Worm (Caenorhabditis elegans): ENCODE results near the gene srg-28.

srg-28 gene

ce11 chrV:5297740-5298139 lies 36.9 kb upstream of the srg-28 start:
- TF ChIP-seq unc-62 (GFP tag; optimal IDR thresholded peaks at IDR 0.05 in 1 of 2) (peak in 1 of 2 experiments; percentile 98), unc-62 (tag; optimal IDR thresholded peaks at IDR 0.05) (no peak), lsy-2 (tag; optimal IDR thresholded peaks at IDR 0.05) (no peak)

- peak; percentile 73 for TF ChIP-seq aha-1 (tag)
- TF ChIP-seq ztf-7 (tag; optimal IDR thresholded peaks at IDR 0.05): no peak
Observed at ce11 chrV:5301226-5301625, 33.5 kb upstream of the srg-28 start.

ce11 chrV:5303389-5303788 lies 31.3 kb upstream of the srg-28 start, which contains the start of gene ncx-2:
TSS of gene ncx-2 (plus strand) at chrV:5303689.
- no peak for TF ChIP-seq unc-130 (GFP tag; optimal IDR thresholded peaks at IDR 0.05)
- no peak for TF ChIP-seq jun-1 (tag; optimal IDR thresholded peaks at IDR 0.05)
- no peak for TF ChIP-seq spr-1 (tag; optimal IDR thresholded peaks at IDR 0.05)
- no peak for TF ChIP-seq ama-1 (optimal IDR thresholded peaks at IDR 0.05)
- TF ChIP-seq zag-1 (tag; optimal IDR thresholded peaks at IDR 0.05): no peak
- no peak for TF ChIP-seq zip-11 (GFP tag; IDR thresholded peaks at IDR 0.05)
- TF ChIP-seq T26A8.4 (GFP tag; IDR thresholded peaks at IDR 0.05): no peak
- TF ChIP-seq tra-1 (GFP tag; IDR thresholded peaks at IDR 0.05): no peak
- no peak for TF ChIP-seq nhr-48 (tag; optimal IDR thresholded peaks at IDR 0.05)
- TF ChIP-seq lin-1 (GFP tag; IDR thresholded peaks at IDR 0.05): no peak
- TF ChIP-seq php-3 (GFP tag; IDR thresholded peaks at IDR 0.05): no peak
- TF ChIP-seq mes-2 (tag; optimal IDR thresholded peaks at IDR 0.05; ENCODE audit: poor library complexity, severe bottlenecking): no peak
- no peak for TF ChIP-seq F37D6.2 (tag; optimal IDR thresholded peaks at IDR 0.05)
- no peak for TF ChIP-seq hlh-30 (tag; optimal IDR thresholded peaks at IDR 0.05; ENCODE audit: insufficient read depth)
- TF ChIP-seq zip-2 (tag; optimal IDR thresholded peaks at IDR 0.05): no peak
- no peak for TF ChIP-seq nhr-111 (GFP tag; optimal IDR thresholded peaks at IDR 0.05)

ce11 chrV:5304366-5304765 lies 30.3 kb upstream of the srg-28 start:
- TF ChIP-seq nhr-28 (tag; optimal IDR thresholded peaks at IDR 0.05) (no peak), skn-1 (tag; optimal IDR thresholded peaks at IDR 0.05) (no peak), ztf-7 (tag; optimal IDR thresholded peaks at IDR 0.05) (no peak), spr-3 (GFP tag; optimal IDR thresholded peaks at IDR 0.05) (no peak), mep-1 (tag; optimal IDR thresholded peaks at IDR 0.05) (no peak), nhr-25 (tag; optimal IDR thresholded peaks at IDR 0.05; ENCODE audit: borderline replicate concordance, insufficient read depth) (no peak), unc-62 (GFP tag; optimal IDR thresholded peaks at IDR 0.05 in 1 of 2) (no peak), unc-62 (tag; optimal IDR thresholded peaks at IDR 0.05) (no peak), mdl-1 (tag; optimal IDR thresholded peaks at IDR 0.05) (no peak), ctbp-1 (GFP tag; IDR thresholded peaks at IDR 0.05) (no peak), pqm-1 (tag; optimal IDR thresholded peaks at IDR 0.05) (no peak), dmd-8 (GFP tag; IDR thresholded peaks at IDR 0.05) (no peak), Y48G9A.11 (GFP tag; IDR thresholded peaks at IDR 0.05) (no peak), hlh-30 (tag; optimal IDR thresholded peaks at IDR 0.05; ENCODE audit: insufficient read depth) (no peak), nhr-6 (tag; optimal IDR thresholded peaks at IDR 0.05) (no peak), lin-39 (tag; optimal IDR thresholded peaks at IDR 0.05) (no peak)

ce11 chrV:5311635-5312034 lies 23.1 kb upstream of the srg-28 start, which contains the start of gene C10G8.4:
TSS of gene C10G8.4 (plus strand) at chrV:5311935.
- no peak for TF ChIP-seq nhr-6 (tag; optimal IDR thresholded peaks at IDR 0.05)
- no peak for TF ChIP-seq gei-8 (GFP tag; optimal IDR thresholded peaks at IDR 0.05)
- TF ChIP-seq F10B5.3 (tag; optimal IDR thresholded peaks at IDR 0.05): no peak
- no peak for TF ChIP-seq egl-43 (GFP tag; IDR thresholded peaks at IDR 0.05)
- TF ChIP-seq hlh-30 (tag; optimal IDR thresholded peaks at IDR 0.05; ENCODE audit: insufficient read depth): no peak

All from whole organism, L4 larva.